Worm (Caenorhabditis elegans): ENCODE results near the gene str-232.

Gene str-232

DNA sequence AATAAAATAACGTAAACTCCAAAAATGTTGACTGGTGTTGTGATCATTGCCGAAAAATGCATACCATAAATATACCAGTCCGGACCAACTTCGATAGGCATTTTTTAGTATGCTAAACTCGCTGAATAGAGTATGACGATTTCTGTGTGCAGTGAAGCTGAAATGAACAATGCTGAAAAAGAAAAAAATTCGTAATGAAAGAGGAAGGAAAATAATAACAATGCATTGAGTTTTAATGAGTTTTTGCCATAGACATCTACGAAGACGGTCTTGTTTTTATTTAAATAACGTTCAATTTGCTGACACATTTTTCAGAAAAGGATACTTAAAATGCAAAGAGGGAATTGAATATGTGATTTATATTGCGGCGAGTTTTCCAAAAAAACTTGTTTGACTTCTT is 48.0 kb downstream of the str-232 start, which contains the start of gene sri-1:
Gene sri-1 (minus strand): TSS at position 101 of the 400 bp plus-strand sequence.
- TF ChIP-seq T23F11.4 (GFP tag; optimal IDR thresholded peaks at IDR 0.05): no peak
- TF ChIP-seq eyg-1 (tag; optimal IDR thresholded peaks at IDR 0.05): no peak
- TF ChIP-seq ceh-14 (tag; optimal IDR thresholded peaks at IDR 0.05): no peak
- no peak for TF ChIP-seq odd-2 (tag; optimal IDR thresholded peaks at IDR 0.05)
- TF ChIP-seq pha-2 (tag; optimal IDR thresholded peaks at IDR 0.05): no peak
- no peak for TF ChIP-seq F13H6.1 (tag; optimal IDR thresholded peaks at IDR 0.05)
- no peak for TF ChIP-seq ceh-30 (tag; optimal IDR thresholded peaks at IDR 0.05)
- no peak for TF ChIP-seq pax-1 (tag; optimal IDR thresholded peaks at IDR 0.05)
- no peak for TF ChIP-seq ceh-19 (GFP tag; optimal IDR thresholded peaks at IDR 0.05)
- TF ChIP-seq fkh-10 (GFP tag; optimal IDR thresholded peaks at IDR 0.05): no peak
- no peak for TF ChIP-seq syd-9 (tag; optimal IDR thresholded peaks at IDR 0.05)
- TF ChIP-seq ceh-45 (GFP tag; IDR thresholded peaks at IDR 0.05): no peak
- TF ChIP-seq hlh-6 (tag; optimal IDR thresholded peaks at IDR 0.05): no peak

ce11 chrV:15965114-15965513 is 50.4 kb downstream of the str-232 start, which contains the start of gene sri-2:
sri-2 (minus strand) TSS chrV:15965214.
- TF ChIP-seq hlh-6 (tag; optimal IDR thresholded peaks at IDR 0.05) (no peak), fkh-6 (tag; optimal IDR thresholded peaks at IDR 0.05) (no peak), syd-9 (tag; optimal IDR thresholded peaks at IDR 0.05) (no peak), unc-3 (GFP tag; conservative IDR thresholded peaks at IDR 0.05) (no peak), unc-3 (tag; optimal IDR thresholded peaks at IDR 0.05) (no peak), ttx-3 (tag; optimal IDR thresholded peaks at IDR 0.05) (no peak), ztf-16 (tag; optimal IDR thresholded peaks at IDR 0.05) (no peak), ref-2 (tag; optimal IDR thresholded peaks at IDR 0.05) (no peak), fax-1 (tag; optimal IDR thresholded peaks at IDR 0.05) (no peak), madf-2 (tag; optimal IDR thresholded peaks at IDR 0.05) (no peak), ets-4 (tag; optimal IDR thresholded peaks at IDR 0.05) (no peak), odd-2 (tag; optimal IDR thresholded peaks at IDR 0.05) (no peak), hlh-8 (tag; optimal IDR thresholded peaks at IDR 0.05) (no peak), ceh-9 (tag; optimal IDR thresholded peaks at IDR 0.05) (no peak), pat-9 (tag; optimal IDR thresholded peaks at IDR 0.05) (no peak), pros-1 (tag; optimal IDR thresholded peaks at IDR 0.05) (no peak), npax-4 (tag; optimal IDR thresholded peaks at IDR 0.05) (no peak), ceh-19 (GFP tag; optimal IDR thresholded peaks at IDR 0.05) (no peak), nhr-11 (tag; optimal IDR thresholded peaks at IDR 0.05) (no peak)
